Worm (Caenorhabditis elegans) whole organism, mixed stage, embryonic: ENCODE data around the gene fbxc-48.

Experiments used
- ceh-43 ChIP-seq: fragments of 200-800 bp; sonication (Bioruptor generic); optimal IDR thresholded peaks from 2 replicates; lab custom pipeline; 2018; ENCODE audit warnings: mild to moderate bottlenecking, missing genetic modification characterization, moderate library complexity, missing compliant biosample characterization
- ceh-83 ChIP-seq: fragments of 200-800 bp; sonication (Bioruptor generic); optimal IDR thresholded peaks from 2 replicates; lab custom pipeline; 2018; ENCODE audit warnings: mild to moderate bottlenecking, missing genetic modification characterization, missing compliant biosample characterization

Gene fbxc-48

DNA sequence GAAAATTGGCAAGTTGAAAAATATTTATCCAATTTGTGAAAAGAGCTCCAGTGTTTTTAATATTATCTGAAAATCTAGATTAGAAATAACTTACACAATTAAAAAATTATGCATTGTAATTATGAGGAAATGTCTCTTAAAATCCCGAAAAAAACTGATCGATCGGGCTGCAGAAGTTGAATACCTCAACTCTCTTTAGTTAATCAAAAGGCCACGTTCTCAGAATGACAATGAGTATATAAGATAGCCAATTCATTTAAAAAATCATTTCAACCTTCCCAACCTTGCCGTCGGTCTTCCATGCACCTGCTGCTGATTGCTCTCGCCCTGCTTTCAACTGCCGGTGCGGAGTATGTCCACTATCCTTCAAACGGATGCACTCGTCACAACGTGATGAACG is 51.0 kb downstream of the fbxc-48 start, which contains the start of gene T02H6.4:
Gene T02H6.4 (plus strand): TSS at position 301 of the 400 bp plus-strand sequence.
- no peak for TF ChIP-seq ceh-43 (GFP tag; lab: Kevin White, UChicago)
- no peak for TF ChIP-seq ceh-83 (GFP tag; lab: Kevin White, UChicago)
